Worm (Caenorhabditis elegans): Measurements from ENCODE around the gene pept-1.

DNA sequence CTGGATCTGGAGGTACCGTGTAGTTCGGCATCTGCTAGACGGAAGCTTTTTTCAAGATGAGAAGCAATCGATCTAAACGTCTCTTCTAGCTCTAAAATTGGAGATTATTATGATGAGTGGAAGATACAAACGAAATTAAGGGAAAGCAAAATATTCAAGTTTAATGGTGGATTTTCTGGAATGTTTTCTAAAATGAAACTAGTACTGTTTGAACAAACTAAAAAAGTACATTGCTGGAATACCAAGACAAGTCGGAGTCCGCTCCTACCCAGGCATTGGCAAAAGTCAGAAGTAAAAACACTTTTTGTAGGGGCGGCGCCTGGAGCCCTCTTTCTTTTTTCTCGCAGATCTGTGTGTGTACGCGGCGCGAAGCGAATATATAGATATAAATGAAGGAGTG, 28.1 kb downstream of the pept-1 start, which contains the start of gene gar-1:
- TF ChIP-seq nhr-25 (tag; optimal IDR thresholded peaks at IDR 0.05) = no peak
- no peak for TF ChIP-seq ama-1 (optimal IDR thresholded peaks at IDR 0.05)
- TF ChIP-seq ztf-11 (tag; optimal IDR thresholded peaks at IDR 0.05) = no peak
- no peak for TF ChIP-seq lin-13 (GFP tag; optimal IDR thresholded peaks at IDR 0.05)
- TF ChIP-seq fos-1 (tag; optimal IDR thresholded peaks at IDR 0.05) = no peak
- no peak for TF ChIP-seq elt-1 (tag; optimal IDR thresholded peaks at IDR 0.05)
- no peak for TF ChIP-seq blmp-1 (tag; optimal IDR thresholded peaks at IDR 0.05; ENCODE audit: insufficient read depth)
- no peak for TF ChIP-seq skn-1 (tag; optimal IDR thresholded peaks at IDR 0.05)
- no peak for TF ChIP-seq nhr-237 (tag; optimal IDR thresholded peaks at IDR 0.05)
- TF ChIP-seq mdl-1 (tag; optimal IDR thresholded peaks at IDR 0.05) = no peak
